Worm (Caenorhabditis elegans): ENCODE measurements around the gene mrps-22.
A peak's percentile ranks its signal among the peaks of the same experiment; 100 is the strongest.

mrps-22 gene

DNA sequence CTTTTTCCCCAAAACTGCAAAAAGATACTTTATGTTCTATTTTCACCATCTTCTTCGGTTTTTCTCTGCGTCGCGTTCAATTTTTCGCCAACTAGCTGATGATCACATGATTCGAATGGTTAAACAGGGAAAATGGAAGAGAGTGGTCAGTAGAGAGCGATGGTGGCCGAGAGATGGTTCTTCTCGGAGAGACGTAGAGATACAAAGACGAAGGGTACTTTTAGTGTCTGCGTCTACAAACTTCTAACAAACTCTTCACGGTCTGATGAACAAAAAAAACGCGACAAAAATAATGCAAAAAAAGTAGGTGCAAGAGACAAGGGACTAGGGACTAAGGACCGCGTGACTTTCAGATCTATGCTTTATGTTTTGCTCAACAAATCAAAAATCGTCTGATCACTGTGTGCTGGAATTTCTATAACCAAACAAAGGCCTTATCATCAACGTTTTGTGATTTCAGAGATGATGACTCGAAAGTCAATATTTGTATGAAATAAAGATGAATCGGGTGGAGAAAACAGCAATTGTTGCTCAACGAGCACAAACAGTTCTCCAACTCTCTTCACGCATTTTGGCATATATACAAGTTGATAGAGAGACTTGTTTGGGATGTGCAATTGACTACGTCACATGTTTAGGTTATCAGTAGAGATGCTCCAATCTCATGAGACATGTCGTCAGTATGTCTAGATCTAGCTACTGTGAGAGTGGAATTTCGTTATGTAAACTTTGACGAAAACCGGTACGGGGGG lies 30.3 kb upstream of the mrps-22 start (continued):
- TF ChIP-seq attf-3 (GFP tag; conservative IDR thresholded peaks at IDR 0.05), result no peak
- TF ChIP-seq nhr-27 (tag; optimal IDR thresholded peaks at IDR 0.05), result no peak
- TF ChIP-seq ceh-91 (GFP tag; IDR thresholded peaks at IDR 0.05), result no peak
- no peak for TF ChIP-seq sea-2 (GFP tag; IDR thresholded peaks at IDR 0.05)
- TF ChIP-seq attf-5 (GFP tag; optimal IDR thresholded peaks at IDR 0.05), result peak; percentile 77
- no peak for TF ChIP-seq efl-1 (GFP tag; optimal IDR thresholded peaks at IDR 0.05)
- no peak for TF ChIP-seq repo-1 (tag; optimal IDR thresholded peaks at IDR 0.05)
- no peak for TF ChIP-seq ztf-25 (GFP tag; IDR thresholded peaks at IDR 0.05)
- peak; percentile 45; the same call in 1 of the 2 replicates for TF ChIP-seq pbrm-1 (GFP tag; IDR thresholded peaks at IDR 0.05)
- no peak for TF ChIP-seq egl-44 (GFP tag; IDR thresholded peaks at IDR 0.05)
- peak; percentile 88 for TF ChIP-seq nfyb-1 (GFP tag; IDR thresholded peaks at IDR 0.05)
- no peak for TF ChIP-seq sptf-2 (GFP tag; optimal IDR thresholded peaks at IDR 0.05)
- no peak for TF ChIP-seq F57C9.4 (tag; optimal IDR thresholded peaks at IDR 0.05)
- peak; percentile 18 for TF ChIP-seq ZK185.1 (tag; optimal IDR thresholded peaks at IDR 0.05; ENCODE audit: poor library complexity, severe bottlenecking)
- no peak for TF ChIP-seq hsf-1 (GFP tag; IDR thresholded peaks at IDR 0.05)
- no peak for TF ChIP-seq xnd-1 (tag; optimal IDR thresholded peaks at IDR 0.05)
- TF ChIP-seq rcor-1 (GFP tag; IDR thresholded peaks at IDR 0.05), result peak; percentile 70
- no peak for TF ChIP-seq cebp-1 (GFP tag; IDR thresholded peaks at IDR 0.05)
- TF ChIP-seq cebp-1 (tag; optimal IDR thresholded peaks at IDR 0.05), result peak; percentile 84
- no peak for TF ChIP-seq bed-2 (GFP tag; IDR thresholded peaks at IDR 0.05)
- no peak for TF ChIP-seq akir-1 (GFP tag; optimal IDR thresholded peaks at IDR 0.05)
- 0 out of 2 replicates have a peak, but pooled peaks have one; percentile 10 for TF ChIP-seq egrh-3 (GFP tag; IDR thresholded peaks at IDR 0.05)
- TF ChIP-seq ets-4 (GFP tag; optimal IDR thresholded peaks at IDR 0.05), result no peak
- peak; percentile 71 for TF ChIP-seq ekl-4 (GFP tag; IDR thresholded peaks at IDR 0.05)
- no peak for TF ChIP-seq madf-6 (GFP tag; IDR thresholded peaks at IDR 0.05)
- TF ChIP-seq C17E4.6 (GFP tag; IDR thresholded peaks at IDR 0.05), result no peak
- peak; percentile 87 for TF ChIP-seq somi-1 (GFP tag; optimal IDR thresholded peaks at IDR 0.05)
- peak; percentile 5 for TF ChIP-seq snpc-1.1 (tag; optimal IDR thresholded peaks at IDR 0.05; ENCODE audit: insufficient read depth)
- 0 out of 2 replicates have a peak, but pooled peaks have one; percentile 49 for TF ChIP-seq lir-1 (GFP tag; conservative IDR thresholded peaks at IDR 0.05)
- TF ChIP-seq tlf-1 (GFP tag; optimal IDR thresholded peaks at IDR 0.05), result peak; percentile 68
- no peak for TF ChIP-seq ama-1 (optimal IDR thresholded peaks at IDR 0.05)
- TF ChIP-seq ama-1 (GFP tag; optimal IDR thresholded peaks at IDR 0.05), result peak in 1 of 2 experiments; percentile 12
- TF ChIP-seq tbx-9 (tag; optimal IDR thresholded peaks at IDR 0.05; ENCODE audit: borderline replicate concordance), result no peak
- no peak for TF ChIP-seq aptf-3 (GFP tag; IDR thresholded peaks at IDR 0.05)
- peak; percentile 75 for TF ChIP-seq ceh-79 (tag; optimal IDR thresholded peaks at IDR 0.05)
- no peak for TF ChIP-seq sdz-38 (tag; optimal IDR thresholded peaks at IDR 0.05)
- TF ChIP-seq nhr-120 (GFP tag; IDR thresholded peaks at IDR 0.05), result no peak
- TF ChIP-seq atf-7 (tag; optimal IDR thresholded peaks at IDR 0.05), result peak; percentile 87
- 0 out of 2 replicates have a peak, but pooled peaks have one; percentile 8 for TF ChIP-seq Y67H2A.10 (GFP tag; conservative IDR thresholded peaks at IDR 0.05)
- peak; percentile 67 for TF ChIP-seq madf-10 (tag; optimal IDR thresholded peaks at IDR 0.05)
- TF ChIP-seq ceh-58 (GFP tag; IDR thresholded peaks at IDR 0.05), result no peak
- no peak for TF ChIP-seq ztf-28 (GFP tag; IDR thresholded peaks at IDR 0.05)
- TF ChIP-seq rpc-1 (optimal IDR thresholded peaks at IDR 0.05), result no peak
- no peak for TF ChIP-seq rpc-1 (tag; optimal IDR thresholded peaks at IDR 0.05)
- TF ChIP-seq F49E8.2 (tag; optimal IDR thresholded peaks at IDR 0.05; ENCODE audit: insufficient read depth), result no peak
- TF ChIP-seq hlh-12 (tag; optimal IDR thresholded peaks at IDR 0.05), result no peak
- TF ChIP-seq T26A5.8 (tag; optimal IDR thresholded peaks at IDR 0.05), result no peak
- TF ChIP-seq T07F8.4 (tag; optimal IDR thresholded peaks at IDR 0.05), result peak; percentile 34
- no peak for TF ChIP-seq ceh-100 (GFP tag; IDR thresholded peaks at IDR 0.05)

Data from whole organism, young adult.